Fruit fly (Drosophila melanogaster): ENCODE data around the gene CG32453.

Gene CG32453

DNA sequence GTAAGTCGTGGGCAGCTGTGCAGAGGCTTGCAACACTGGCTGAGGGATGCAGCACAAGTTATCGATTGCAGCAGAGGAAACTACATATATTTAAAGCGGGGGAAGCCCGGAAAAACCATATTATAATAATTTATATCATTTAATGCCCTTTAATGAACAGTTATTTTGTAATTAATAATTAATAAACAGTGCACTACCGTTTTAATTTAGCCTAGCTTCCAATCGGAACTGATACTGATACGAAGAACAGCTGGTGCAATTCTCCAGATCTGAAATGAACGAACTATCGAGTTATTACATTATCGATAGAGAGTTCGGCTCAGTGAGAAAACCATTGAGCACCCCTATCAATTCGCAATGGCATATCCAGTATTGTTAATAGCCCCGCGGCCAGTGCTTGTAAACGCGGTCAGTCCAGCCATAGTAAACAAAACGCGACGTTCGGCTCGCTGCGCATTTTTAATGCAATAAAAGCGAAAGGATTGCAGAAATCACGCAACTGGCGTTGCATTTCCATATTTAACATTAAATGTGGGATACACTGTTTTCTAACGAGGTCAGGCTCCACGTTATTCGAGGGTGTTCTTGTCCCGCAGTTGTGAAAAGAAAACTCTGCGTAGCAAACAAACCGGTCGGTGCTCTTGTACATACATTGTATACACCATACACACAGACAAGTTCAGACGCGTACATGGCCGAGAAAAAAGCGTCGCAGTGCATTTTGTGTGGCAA is 44.5 kb downstream of the CG32453 start, which contains the start of gene CG7369 (continued):
- TF ChIP-seq CG30403 (GFP tag; optimal IDR thresholded peaks at IDR 0.05) (peak; percentile 96), fru (optimal IDR thresholded peaks at IDR 0.05) (no peak), CG17802 (tag; optimal IDR thresholded peaks at IDR 0.05) (peak; percentile 21), pb (GFP tag; optimal IDR thresholded peaks at IDR 0.05) (peak; percentile 54), CG13424 (tag; optimal IDR thresholded peaks at IDR 0.05) (peak; percentile 81), MBD-R2 (GFP tag; IDR thresholded peaks at IDR 0.05) (peak; percentile 60), CG15479 (GFP tag; optimal IDR thresholded peaks at IDR 0.05) (peak; percentile 64), prd (optimal IDR thresholded peaks at IDR 0.05) (no peak), prd (GFP tag; IDR thresholded peaks at IDR 0.05) (peak; percentile 87), CG6254 (GFP tag; optimal IDR thresholded peaks at IDR 0.05) (peak; percentile 45), CG11398 (GFP tag; optimal IDR thresholded peaks at IDR 0.05) (peak; percentile 71), zfh2 (GFP tag; optimal IDR thresholded peaks at IDR 0.05) (peak; percentile 89), Ets65A (GFP tag) (peak; percentile 98), CG5245 (GFP tag; optimal IDR thresholded peaks at IDR 0.05) (peak; percentile 78), CG12299 (tag; optimal IDR thresholded peaks at IDR 0.05) (peak; percentile 54), her (GFP tag; optimal IDR thresholded peaks at IDR 0.05) (peak; percentile 80), da (GFP tag; optimal IDR thresholded peaks at IDR 0.05) (peak; percentile 44), Hmr (GFP tag; optimal IDR thresholded peaks at IDR 0.05) (peak; percentile 91), esg (GFP tag; conservative IDR thresholded peaks at IDR 0.05) (peak; percentile 81), CG12942 (GFP tag; optimal IDR thresholded peaks at IDR 0.05) (peak; percentile 81), Adf1 (GFP tag; IDR thresholded peaks at IDR 0.05) (peak; percentile 50), CG2129 (GFP tag; IDR thresholded peaks at IDR 0.05; ENCODE audit: partially characterized antibody) (peak; percentile 76), CG12391 (tag; optimal IDR thresholded peaks at IDR 0.05) (peak; percentile 87), CG10979 (tag; optimal IDR thresholded peaks at IDR 0.05) (peak; percentile 66), CG5953 (GFP tag; IDR thresholded peaks at IDR 0.05) (peak; percentile 34; the same call in 1 of the 2 replicates), repo (GFP tag; optimal IDR thresholded peaks at IDR 0.05) (peak; percentile 60), cato (GFP tag; optimal IDR thresholded peaks at IDR 0.05; ENCODE audit: borderline replicate concordance) (peak; percentile 78), CG14014 (GFP tag; IDR thresholded peaks at IDR 0.05) (peak; percentile 74), Eip74EF (GFP tag; optimal IDR thresholded peaks at IDR 0.05) (peak in 1 of 2 experiments; percentile 31), trh (GFP tag; optimal IDR thresholded peaks at IDR 0.05) (peak; percentile 67), CG6689 (GFP tag; IDR thresholded peaks at IDR 0.05) (peak; percentile 66), CG10209 (GFP tag; optimal IDR thresholded peaks at IDR 0.05) (peak; percentile 86), D19A (tag; optimal IDR thresholded peaks at IDR 0.05) (peak; percentile 57), Mad (GFP tag; optimal IDR thresholded peaks at IDR 0.05) (peak; percentile 80), Usf (GFP tag; optimal IDR thresholded peaks at IDR 0.05) (peak; percentile 82), CG14860 (GFP tag; IDR thresholded peaks at IDR 0.05; ENCODE audit: partially characterized antibody) (peak; percentile 71; the same call in 2 of the 3 replicates), lab (GFP tag; optimal IDR thresholded peaks at IDR 0.05) (peak; percentile 83), CG10565 (GFP tag; optimal IDR thresholded peaks at IDR 0.05) (no peak), CG2875 (GFP tag; optimal IDR thresholded peaks at IDR 0.05) (peak; percentile 69), Lpt (GFP tag; optimal IDR thresholded peaks at IDR 0.05) (no peak), p53 (GFP tag; optimal IDR thresholded peaks at IDR 0.05) (peak; percentile 95), CkIIα-i1 (GFP tag; IDR thresholded peaks at IDR 0.05) (peak; percentile 56; the same call in 1 of the 2 replicates), CG16815 (GFP tag; optimal IDR thresholded peaks at IDR 0.05) (peak; percentile 88), ftz-f1 (GFP tag; optimal IDR thresholded peaks at IDR 0.05) (peak; percentile 34), Hr51 (GFP tag; optimal IDR thresholded peaks at IDR 0.05) (peak; percentile 72 to 74), Ets97D (GFP tag; optimal IDR thresholded peaks at IDR 0.05) (peak; percentile 92), dmrt11E (tag; optimal IDR thresholded peaks at IDR 0.05) (peak; percentile 72), Ptx1 (GFP tag; IDR thresholded peaks at IDR 0.05) (peak; percentile 85), Vsx1 (GFP tag; optimal IDR thresholded peaks at IDR 0.05) (peak; percentile 66)
